Fruit fly (Drosophila melanogaster): ENCODE data around the gene CG6761.

Gene CG6761

dm6 chr3L:9703495-9703894, at the start of gene CG6761:
TSS of gene CG6761 (minus strand) at chr3L:9703595.
- TF ChIP-seq CG8478 (optimal IDR thresholded peaks at IDR 0.05) = no peak
- no peak for TF ChIP-seq Dll (optimal IDR thresholded peaks at IDR 0.05)
- TF ChIP-seq EcR (GFP tag; optimal IDR thresholded peaks at IDR 0.05) = no peak
- no peak for TF ChIP-seq usp (GFP tag; optimal IDR thresholded peaks at IDR 0.05)
- TF ChIP-seq psq (optimal IDR thresholded peaks at IDR 0.05) = no peak
- no peak for TF ChIP-seq pan (optimal IDR thresholded peaks at IDR 0.05)

DNA sequence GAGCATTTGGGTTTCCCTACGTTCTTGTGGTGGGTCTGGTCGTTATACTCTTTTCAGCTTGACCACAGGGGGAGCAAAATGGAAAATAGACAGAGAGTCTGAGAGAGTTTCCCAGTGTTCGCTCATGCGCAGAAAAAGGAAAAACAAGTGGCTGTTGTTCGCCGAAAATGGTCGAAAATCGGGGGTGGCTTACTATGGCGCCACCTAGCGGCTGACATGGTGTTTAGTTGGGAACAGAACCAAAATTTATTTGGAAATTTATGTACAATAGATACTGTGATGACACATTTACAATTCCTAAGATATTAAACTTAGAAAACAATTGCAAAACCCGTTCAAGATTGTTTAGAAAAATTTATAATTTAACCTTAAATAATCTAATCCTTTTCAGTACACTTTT, 48.2 kb upstream of the CG6761 start:
- TF ChIP-seq pan (optimal IDR thresholded peaks at IDR 0.05) = no peak
- TF ChIP-seq CG8478 (optimal IDR thresholded peaks at IDR 0.05) = no peak
- no peak for TF ChIP-seq psq (optimal IDR thresholded peaks at IDR 0.05)
- TF ChIP-seq usp (GFP tag; optimal IDR thresholded peaks at IDR 0.05) = no peak
- no peak for TF ChIP-seq Dll (optimal IDR thresholded peaks at IDR 0.05)
- no peak for TF ChIP-seq EcR (GFP tag; optimal IDR thresholded peaks at IDR 0.05)

DNA sequence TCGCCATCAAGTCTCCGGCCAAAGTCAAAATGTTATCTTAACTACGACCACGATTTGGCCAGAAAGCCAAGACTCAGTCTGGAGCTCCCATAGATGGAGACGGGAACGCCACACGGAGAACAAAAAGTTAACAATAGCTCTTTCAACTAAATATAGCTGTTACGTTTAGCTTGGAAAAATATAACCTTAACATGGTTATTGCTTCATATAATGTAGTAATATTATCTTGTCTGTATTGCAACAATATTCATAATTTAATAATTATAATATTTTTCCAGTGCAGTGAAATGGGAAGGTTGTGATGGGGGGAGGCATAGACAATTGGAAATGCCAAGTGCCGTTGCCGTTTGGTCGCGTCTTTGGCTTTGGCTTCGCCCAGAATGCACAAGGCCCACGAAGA, 42.0 kb upstream of the CG6761 start:
- TF ChIP-seq psq (optimal IDR thresholded peaks at IDR 0.05) (no peak), EcR (GFP tag; optimal IDR thresholded peaks at IDR 0.05) (no peak), Dll (optimal IDR thresholded peaks at IDR 0.05) (no peak), usp (GFP tag; optimal IDR thresholded peaks at IDR 0.05) (no peak), pan (optimal IDR thresholded peaks at IDR 0.05) (no peak), CG8478 (optimal IDR thresholded peaks at IDR 0.05) (no peak)

dm6 chr3L:9744060-9744549, 40.7 kb upstream of the CG6761 start:
- TF ChIP-seq pan (optimal IDR thresholded peaks at IDR 0.05) (no peak), Dll (optimal IDR thresholded peaks at IDR 0.05) (no peak), usp (GFP tag; optimal IDR thresholded peaks at IDR 0.05) (no peak), EcR (GFP tag; optimal IDR thresholded peaks at IDR 0.05) (no peak), psq (optimal IDR thresholded peaks at IDR 0.05) (no peak), CG8478 (optimal IDR thresholded peaks at IDR 0.05) (no peak)

DNA sequence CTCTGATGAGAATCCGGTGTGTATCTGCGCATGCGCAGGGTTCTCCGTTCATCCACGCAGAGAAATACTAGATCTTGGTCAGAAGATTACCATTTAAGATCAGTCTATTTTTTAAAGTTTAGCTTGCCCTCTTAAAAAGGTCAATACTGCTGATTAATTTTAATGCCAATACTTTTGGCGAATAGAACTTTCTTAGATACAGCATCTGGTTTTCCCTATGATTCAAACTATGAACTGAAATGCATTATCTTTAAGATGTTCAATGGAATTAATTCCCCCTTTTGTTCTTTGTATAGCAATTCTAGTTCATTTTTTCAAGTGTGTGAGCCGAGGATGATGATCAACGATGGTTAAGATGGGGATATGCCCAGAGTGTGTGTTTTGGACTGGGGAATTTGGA, 38.9 kb upstream of the CG6761 start:
- TF ChIP-seq usp (GFP tag; optimal IDR thresholded peaks at IDR 0.05) (no peak), Dll (optimal IDR thresholded peaks at IDR 0.05) (no peak), pan (optimal IDR thresholded peaks at IDR 0.05) (no peak), CG8478 (optimal IDR thresholded peaks at IDR 0.05) (no peak), psq (optimal IDR thresholded peaks at IDR 0.05) (no peak), EcR (GFP tag; optimal IDR thresholded peaks at IDR 0.05) (no peak)

DNA sequence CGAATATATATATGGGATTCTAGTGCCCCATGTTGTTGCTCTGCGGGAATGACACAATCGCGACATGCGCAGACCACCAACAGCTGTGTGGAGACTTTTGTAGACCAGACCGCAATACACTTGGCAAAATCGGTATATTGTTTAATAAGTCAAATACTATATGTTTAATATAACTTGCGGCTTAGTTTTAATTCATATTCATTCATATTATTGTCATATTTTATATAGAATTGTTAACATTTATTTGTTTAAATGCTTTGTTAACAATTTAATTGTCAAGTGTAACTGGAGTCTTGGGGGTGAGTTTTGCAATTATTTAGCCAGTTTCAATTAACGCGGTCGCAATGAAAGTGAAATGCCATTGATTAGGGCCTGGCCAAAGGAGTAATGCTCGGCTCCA, 36.2 kb upstream of the CG6761 start:
- TF ChIP-seq psq (optimal IDR thresholded peaks at IDR 0.05) (no peak), pan (optimal IDR thresholded peaks at IDR 0.05) (no peak), usp (GFP tag; optimal IDR thresholded peaks at IDR 0.05) (no peak), EcR (GFP tag; optimal IDR thresholded peaks at IDR 0.05) (no peak), CG8478 (optimal IDR thresholded peaks at IDR 0.05) (no peak), Dll (optimal IDR thresholded peaks at IDR 0.05) (no peak)

- TF ChIP-seq pan (optimal IDR thresholded peaks at IDR 0.05) = no peak
- TF ChIP-seq EcR (GFP tag; optimal IDR thresholded peaks at IDR 0.05) = no peak
- no peak for TF ChIP-seq CG8478 (optimal IDR thresholded peaks at IDR 0.05)
- no peak for TF ChIP-seq usp (GFP tag; optimal IDR thresholded peaks at IDR 0.05)
- no peak for TF ChIP-seq Dll (optimal IDR thresholded peaks at IDR 0.05)
- TF ChIP-seq psq (optimal IDR thresholded peaks at IDR 0.05) = no peak
Observed at dm6 chr3L:9733563-9733962, 30.2 kb upstream of the CG6761 start, which contains the start of gene CG6749. TSS of gene CG6749 (minus strand) at chr3L:9733807.

- no peak for TF ChIP-seq CG8478 (optimal IDR thresholded peaks at IDR 0.05)
Observed at dm6 chr3L:9729795-9730421, 26.5 kb upstream of the CG6761 start, which contains the start of gene ATPsynB. TSS of gene ATPsynB (plus strand) at chr3L:9729999.

- TF ChIP-seq Dll (optimal IDR thresholded peaks at IDR 0.05) (no peak), EcR (GFP tag; optimal IDR thresholded peaks at IDR 0.05) (no peak), usp (GFP tag; optimal IDR thresholded peaks at IDR 0.05) (no peak), pan (optimal IDR thresholded peaks at IDR 0.05) (no peak), CG8478 (optimal IDR thresholded peaks at IDR 0.05) (no peak), psq (optimal IDR thresholded peaks at IDR 0.05) (no peak)
Observed at dm6 chr3L:9726707-9727106, 23.3 kb upstream of the CG6761 start, which contains the start of gene Naa60. TSS of gene Naa60 (plus strand) at chr3L:9726895.

- no peak for TF ChIP-seq EcR (GFP tag; optimal IDR thresholded peaks at IDR 0.05)
- no peak for TF ChIP-seq Dll (optimal IDR thresholded peaks at IDR 0.05)
- no peak for TF ChIP-seq psq (optimal IDR thresholded peaks at IDR 0.05)
- TF ChIP-seq CG8478 (optimal IDR thresholded peaks at IDR 0.05) = no peak
- no peak for TF ChIP-seq usp (GFP tag; optimal IDR thresholded peaks at IDR 0.05)
- TF ChIP-seq pan (optimal IDR thresholded peaks at IDR 0.05) = no peak
Observed at dm6 chr3L:9723108-9723507, 19.7 kb upstream of the CG6761 start, which contains the start of the genes nbs and defl. TSS of gene nbs (minus strand) at chr3L:9723194. TSS of gene defl (plus strand) at chr3L:9723423.

- TF ChIP-seq usp (GFP tag; optimal IDR thresholded peaks at IDR 0.05) (no peak), EcR (GFP tag; optimal IDR thresholded peaks at IDR 0.05) (no peak), pan (optimal IDR thresholded peaks at IDR 0.05) (no peak), CG8478 (optimal IDR thresholded peaks at IDR 0.05) (no peak), psq (optimal IDR thresholded peaks at IDR 0.05) (no peak), Dll (optimal IDR thresholded peaks at IDR 0.05) (no peak)
Observed at dm6 chr3L:9720102-9720501, 16.7 kb upstream of the CG6761 start.

dm6 chr3L:9718929-9719328, 15.5 kb upstream of the CG6761 start, which contains the start of the genes CG18178 and CG14174:
TSS of gene CG18178 (minus strand) at chr3L:9719144.
TSS of gene CG14174 (plus strand) at chr3L:9719328.
- TF ChIP-seq psq (optimal IDR thresholded peaks at IDR 0.05) (no peak), CG8478 (optimal IDR thresholded peaks at IDR 0.05) (no peak), pan (optimal IDR thresholded peaks at IDR 0.05) (no peak), EcR (GFP tag; optimal IDR thresholded peaks at IDR 0.05) (no peak), Dll (optimal IDR thresholded peaks at IDR 0.05) (no peak)
